Worm (Caenorhabditis elegans) whole organism, early embryonic: ENCODE data around the gene fbxc-31.

Source experiments
- B0310.2 ChIP-seq: sonication (generic microtip); optimal IDR thresholded peaks from 2 replicates; lab custom pipeline; 2016; ENCODE audit warnings: mild to moderate bottlenecking, missing genetic modification characterization, missing compliant biosample characterization
- F13C5.2 ChIP-seq: sonication (generic microtip); optimal IDR thresholded peaks from 2 replicates; lab custom pipeline; 2017; ENCODE audit warnings: mild to moderate bottlenecking, missing genetic modification characterization, inconsistent platforms, missing compliant biosample characterization
- aly-1 ChIP-seq: sonication (generic microtip); optimal IDR thresholded peaks from 2 replicates; lab custom pipeline; 2016; ENCODE audit warnings: missing genetic modification characterization, missing compliant biosample characterization
- ama-1 ChIP-seq: fragments of 150-350 bp; optimal IDR thresholded peaks from 2 replicates; lab custom pipeline; 2014
- ceh-13 ChIP-seq: fragments of 200-800 bp; sonication (Bioruptor generic); optimal IDR thresholded peaks from 2 replicates; lab custom pipeline; 2018; ENCODE audit warnings: mild to moderate bottlenecking, missing genetic modification characterization, missing compliant biosample characterization
- ceh-36 ChIP-seq: sonication (generic microtip); optimal IDR thresholded peaks from 2 replicates; lab custom pipeline; 2016; ENCODE audit warnings: missing genetic modification characterization, inconsistent platforms, missing compliant biosample characterization
- ets-7 ChIP-seq: sonication (generic microtip); optimal IDR thresholded peaks from 2 replicates; lab custom pipeline; 2016; ENCODE audit warnings: missing genotype, missing genetic modification characterization, missing compliant biosample characterization
- flt-1 ChIP-seq: fragments of 200-800 bp; sonication (Bioruptor generic); IDR thresholded peaks from 2 replicates; pipeline ENCODE4 v1.3.6; 2022; ENCODE audit warnings: missing genetic modification characterization, missing compliant biosample characterization
- hmbx-1 ChIP-seq: sonication (generic microtip); optimal IDR thresholded peaks from 2 replicates; lab custom pipeline; 2016; ENCODE audit warnings: mild to moderate bottlenecking, missing genetic modification characterization, missing compliant biosample characterization
- hmg-4 ChIP-seq: fragments of 200-800 bp; sonication (Bioruptor generic); optimal IDR thresholded peaks from 2 replicates; lab custom pipeline; 2018; ENCODE audit warnings: mild to moderate bottlenecking, missing genetic modification characterization, missing compliant biosample characterization
- hnd-1 ChIP-seq: sonication (generic microtip); optimal IDR thresholded peaks from 2 replicates; lab custom pipeline; 2016; ENCODE audit warnings: missing genetic modification characterization, missing compliant biosample characterization
- pes-1 ChIP-seq: fragments of 200-800 bp; sonication (Bioruptor generic); IDR thresholded peaks from 2 replicates; pipeline ENCODE4 v1.3.6; 2022; ENCODE audit warnings: missing genetic modification reagents, missing genetic modification characterization, missing compliant biosample characterization
- scrt-1 ChIP-seq: fragments of 200-800 bp; sonication (Bioruptor generic); IDR thresholded peaks from 2 replicates; pipeline ENCODE4 v1.3.6; 2022; ENCODE audit warnings: missing genetic modification characterization, missing compliant biosample characterization
- sea-1 ChIP-seq: fragments of 200-800 bp; sonication (Bioruptor generic); conservative IDR thresholded peaks from 2 replicates; pipeline ENCODE4 v1.3.6; 2022; ENCODE audit warnings: missing genetic modification characterization, missing compliant biosample characterization
- tbx-11 ChIP-seq: fragments of 200-800 bp; sonication (Bioruptor generic); IDR thresholded peaks from 2 replicates; pipeline ENCODE4 v1.3.6; 2022; ENCODE audit warnings: missing genetic modification characterization, missing compliant biosample characterization
- tbx-37 ChIP-seq: fragments of 200-800 bp; sonication (Bioruptor generic); conservative IDR thresholded peaks from 2 replicates; pipeline ENCODE4 v1.3.6; 2022; ENCODE audit warnings: missing genetic modification reagents, missing genetic modification characterization, missing compliant biosample characterization
- tra-4 ChIP-seq: sonication (generic microtip); optimal IDR thresholded peaks from 2 replicates; lab custom pipeline; 2017; ENCODE audit warnings: missing genetic modification characterization, missing compliant biosample characterization

Gene fbxc-31

ce11 chrII:913222-913722 lies 1.5 kb downstream of the fbxc-31 start, which contains the start of gene fbxc-33:
TSS of gene fbxc-33 (plus strand) at chrII:913672.
- TF ChIP-seq pes-1 (GFP tag; lab: Robert Waterston, UW) (no peak), ama-1 (no peak), hmg-4 (GFP tag; lab: Kevin White, UChicago) (no peak), tbx-11 (GFP tag; lab: Robert Waterston, UW) (no peak), hnd-1 (tag; lab: Kevin White, UChicago) (no peak), sea-1 (no peak), scrt-1 (GFP tag; lab: Robert Waterston, UW) (no peak), tra-4 (no peak), flt-1 (no peak), ceh-36 (tag; lab: Kevin White, UChicago) (no peak)

DNA sequence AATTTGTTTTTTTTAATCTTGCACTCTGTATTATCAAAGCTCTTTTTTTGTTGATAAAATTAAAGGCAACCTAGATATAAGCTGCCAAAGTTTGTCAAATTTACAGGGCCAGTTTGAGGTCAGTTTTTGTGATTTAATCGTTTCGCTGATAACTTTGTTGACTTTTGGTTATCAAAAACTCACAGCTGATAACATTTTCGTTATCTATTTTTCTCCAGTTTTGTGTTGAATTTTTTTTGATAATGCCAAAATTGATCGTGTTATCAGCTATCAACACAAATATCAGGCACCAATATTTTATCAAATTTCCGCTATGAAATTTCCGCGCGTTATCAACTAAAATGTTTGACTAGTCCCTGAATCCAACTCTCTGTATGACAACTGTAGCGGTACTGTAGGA lies 3.4 kb downstream of the fbxc-31 start:
- no peak for TF ChIP-seq hmg-4 (GFP tag; lab: Kevin White, UChicago)
- TF ChIP-seq ama-1, result no peak
- no peak for TF ChIP-seq sea-1
- TF ChIP-seq ceh-13 (GFP tag; lab: Kevin White, UChicago), result no peak
- no peak for TF ChIP-seq B0310.2 (tag; lab: Kevin White, UChicago)
- TF ChIP-seq hnd-1 (tag; lab: Kevin White, UChicago), result no peak
- TF ChIP-seq tbx-37, result no peak
- no peak for TF ChIP-seq tbx-11 (GFP tag; lab: Robert Waterston, UW)
- no peak for TF ChIP-seq flt-1
- TF ChIP-seq tra-4, result no peak
- no peak for TF ChIP-seq ceh-36 (tag; lab: Kevin White, UChicago)
- no peak for TF ChIP-seq pes-1 (GFP tag; lab: Robert Waterston, UW)
- no peak for TF ChIP-seq aly-1
- no peak for TF ChIP-seq F13C5.2 (tag; lab: Kevin White, UChicago)

DNA sequence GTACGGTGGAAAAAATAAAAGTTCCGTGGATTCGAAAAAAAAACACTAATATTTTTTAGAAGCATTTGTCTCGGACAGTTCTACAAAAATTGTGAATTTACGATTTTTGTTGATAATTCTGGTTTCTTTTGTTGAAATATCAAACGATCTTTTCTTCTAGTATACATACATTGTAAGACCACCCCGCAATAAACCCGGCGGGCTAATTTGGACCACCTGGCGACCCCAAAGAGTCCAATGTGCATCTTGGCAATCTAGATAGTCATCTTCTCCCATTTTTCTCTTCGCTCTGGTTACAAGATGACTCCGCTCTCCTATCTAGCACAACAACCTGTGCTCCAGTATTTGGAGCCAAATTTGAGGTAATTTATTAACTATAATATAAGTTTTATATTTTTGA lies 4.0 kb downstream of the fbxc-31 start, which contains the start of gene fbxc-29:
fbxc-29 (plus strand) TSS at position 301 of the 400 bp plus-strand sequence.
- TF ChIP-seq pes-1 (GFP tag; lab: Robert Waterston, UW), result no peak
- no peak for TF ChIP-seq hmbx-1 (tag; lab: Kevin White, UChicago)
- no peak for TF ChIP-seq ceh-36 (tag; lab: Kevin White, UChicago)
- no peak for TF ChIP-seq tbx-37
- TF ChIP-seq B0310.2 (tag; lab: Kevin White, UChicago), result no peak
- TF ChIP-seq hnd-1 (tag; lab: Kevin White, UChicago), result no peak
- TF ChIP-seq F13C5.2 (tag; lab: Kevin White, UChicago), result no peak
- no peak for TF ChIP-seq hmg-4 (GFP tag; lab: Kevin White, UChicago)
- TF ChIP-seq tra-4, result no peak
- no peak for TF ChIP-seq scrt-1 (GFP tag; lab: Robert Waterston, UW)

- no peak for TF ChIP-seq hmg-4 (GFP tag; lab: Kevin White, UChicago)
- TF ChIP-seq pes-1 (GFP tag; lab: Robert Waterston, UW), result no peak
- no peak for TF ChIP-seq tbx-11 (GFP tag; lab: Robert Waterston, UW)
- TF ChIP-seq B0310.2 (tag; lab: Kevin White, UChicago), result no peak
- no peak for TF ChIP-seq ama-1
- TF ChIP-seq F13C5.2 (tag; lab: Kevin White, UChicago), result no peak
- no peak for TF ChIP-seq ceh-36 (tag; lab: Kevin White, UChicago)
- TF ChIP-seq ets-7 (tag; lab: Kevin White, UChicago), result no peak
- no peak for TF ChIP-seq aly-1
- no peak for TF ChIP-seq hnd-1 (tag; lab: Kevin White, UChicago)
- TF ChIP-seq tra-4, result no peak
- no peak for TF ChIP-seq flt-1
- TF ChIP-seq tbx-37, result no peak
- TF ChIP-seq hmbx-1 (tag; lab: Kevin White, UChicago), result no peak
- no peak for TF ChIP-seq scrt-1 (GFP tag; lab: Robert Waterston, UW)
- TF ChIP-seq ceh-13 (GFP tag; lab: Kevin White, UChicago), result no peak
Measured at ce11 chrII:917324-917723, 5.5 kb downstream of the fbxc-31 start, which contains the start of gene fbxc-30. TSS of gene fbxc-30 (plus strand) at chrII:917624.

DNA sequence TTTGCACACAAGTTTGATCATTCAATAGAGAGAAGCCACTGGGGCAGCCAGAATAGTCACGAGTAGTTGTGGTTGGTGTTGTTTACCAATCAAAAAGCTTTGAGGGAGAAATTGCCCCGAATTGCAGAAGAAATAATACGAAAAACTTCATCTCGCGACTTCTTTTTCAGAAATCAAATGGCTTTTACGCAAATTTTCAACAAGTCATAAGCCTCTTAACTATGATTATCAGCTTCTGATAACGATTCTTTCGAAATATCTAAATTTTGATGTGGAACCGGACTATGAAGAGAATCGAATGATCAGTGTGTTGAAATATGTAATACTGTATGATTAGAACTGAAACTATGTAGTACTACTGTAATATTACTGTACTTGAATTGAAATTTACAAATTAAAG lies 8.5 kb downstream of the fbxc-31 start:
- TF ChIP-seq hmbx-1 (tag; lab: Kevin White, UChicago) (no peak), scrt-1 (GFP tag; lab: Robert Waterston, UW) (no peak), ets-7 (tag; lab: Kevin White, UChicago) (no peak), ceh-36 (tag; lab: Kevin White, UChicago) (no peak)

- no peak for TF ChIP-seq aly-1
- TF ChIP-seq tbx-37, result no peak
- TF ChIP-seq hnd-1 (tag; lab: Kevin White, UChicago), result no peak
- TF ChIP-seq ama-1, result no peak
- no peak for TF ChIP-seq B0310.2 (tag; lab: Kevin White, UChicago)
- no peak for TF ChIP-seq pes-1 (GFP tag; lab: Robert Waterston, UW)
- TF ChIP-seq tra-4, result no peak
- TF ChIP-seq ets-7 (tag; lab: Kevin White, UChicago), result no peak
Measured at ce11 chrII:922778-923177, 11.0 kb downstream of the fbxc-31 start.

ce11 chrII:923521-923920 lies 11.7 kb downstream of the fbxc-31 start, which contains the start of gene fbxc-28:
TSS of gene fbxc-28 (plus strand) at chrII:923821.
- no peak for TF ChIP-seq flt-1
- no peak for TF ChIP-seq F13C5.2 (tag; lab: Kevin White, UChicago)

- no peak for TF ChIP-seq tbx-37
- no peak for TF ChIP-seq aly-1
- TF ChIP-seq F13C5.2 (tag; lab: Kevin White, UChicago), result no peak
- no peak for TF ChIP-seq ama-1
Measured at ce11 chrII:927331-927730, 15.6 kb downstream of the fbxc-31 start, which contains the start of gene R07C3.13. TSS of gene R07C3.13 (minus strand) at chrII:927431.
